Worm (Caenorhabditis elegans) whole organism, early embryonic: ENCODE measurements around the gene srh-276.

Experiments
- aly-1 ChIP-seq: sonication (generic microtip); optimal IDR thresholded peaks from 2 replicates; lab custom pipeline; 2016; ENCODE audit warnings: missing genetic modification characterization, missing compliant biosample characterization
- ama-1 ChIP-seq: fragments of 150-350 bp; optimal IDR thresholded peaks from 2 replicates; lab custom pipeline; 2014
- ceh-36 ChIP-seq: sonication (generic microtip); optimal IDR thresholded peaks from 2 replicates; lab custom pipeline; 2016; ENCODE audit warnings: missing genetic modification characterization, inconsistent platforms, missing compliant biosample characterization
- flt-1 ChIP-seq: fragments of 200-800 bp; sonication (Bioruptor generic); IDR thresholded peaks from 2 replicates; pipeline ENCODE4 v1.3.6; 2022; ENCODE audit warnings: missing genetic modification characterization, missing compliant biosample characterization
- tbx-11 ChIP-seq: fragments of 200-800 bp; sonication (Bioruptor generic); IDR thresholded peaks from 2 replicates; pipeline ENCODE4 v1.3.6; 2022; ENCODE audit warnings: missing genetic modification characterization, missing compliant biosample characterization
- tbx-37 ChIP-seq: fragments of 200-800 bp; sonication (Bioruptor generic); conservative IDR thresholded peaks from 2 replicates; pipeline ENCODE4 v1.3.6; 2022; ENCODE audit warnings: missing genetic modification reagents, missing genetic modification characterization, missing compliant biosample characterization

DNA sequence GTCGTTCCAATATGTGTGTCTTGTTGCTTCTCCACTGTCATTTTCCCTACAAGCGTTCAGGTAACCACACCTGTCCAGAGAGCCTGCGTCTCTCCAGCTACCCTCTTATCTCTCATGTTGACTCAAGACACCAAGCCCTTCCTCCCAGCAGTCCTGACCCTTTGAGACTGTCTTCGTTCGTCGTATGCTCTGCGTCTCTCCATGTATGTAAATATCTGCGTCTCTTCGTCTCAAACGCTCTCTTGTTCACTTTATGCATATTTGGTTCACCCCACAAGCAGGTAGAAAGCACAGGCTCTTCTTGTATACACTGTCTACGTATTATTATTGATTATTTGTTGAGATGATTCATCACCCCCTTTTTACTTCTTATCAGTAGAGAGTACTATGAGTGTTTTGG is 31.4 kb upstream of the srh-276 start:
- no peak for TF ChIP-seq ama-1 (lab: Kevin White, UChicago)
- TF ChIP-seq aly-1 (tag; lab: Kevin White, UChicago), result no peak
- no peak for TF ChIP-seq tbx-37
- TF ChIP-seq ceh-36 (tag; lab: Kevin White, UChicago), result no peak
- TF ChIP-seq flt-1, result no peak
- no peak for TF ChIP-seq tbx-11 (GFP tag; lab: Robert Waterston, UW)
